Fruit fly (Drosophila melanogaster) ovary, adult (tissue): Measurements from ENCODE around the gene Mrm2.

Source experiments
- CG17801 ChIP-seq: fragments of 200-800 bp; optimal IDR thresholded peaks from 2 replicates; lab custom pipeline; 2019; ENCODE audit warnings: missing biosample characterization, mild to moderate bottlenecking, missing genetic modification characterization, moderate library complexity; ENCODE audit not compliant: partially characterized antibody

Gene Mrm2

dm6 chr3R:19860996-19861719 is at the start of gene Mrm2, which contains the start of gene Ire1:
Mrm2 (plus strand) TSS chr3R:19861610.
Ire1 (minus strand) TSS chr3R:19861291.
- peak; percentile 35 for TF ChIP-seq CG17801

dm6 chr3R:19812472-19812871 is 48.9 kb upstream of the Mrm2 start:
- TF ChIP-seq CG17801: no peak

- no peak for TF ChIP-seq CG17801
Observed at dm6 chr3R:19813217-19813616, 48.2 kb upstream of the Mrm2 start.

dm6 chr3R:19816758-19817157 is 44.7 kb upstream of the Mrm2 start:
- TF ChIP-seq CG17801: no peak

- TF ChIP-seq CG17801: no peak
Observed at dm6 chr3R:19820994-19821393, 40.4 kb upstream of the Mrm2 start.

- no peak for TF ChIP-seq CG17801
Observed at dm6 chr3R:19822138-19822537, 39.3 kb upstream of the Mrm2 start.

- no peak for TF ChIP-seq CG17801
Observed at dm6 chr3R:19824480-19824879, 36.9 kb upstream of the Mrm2 start.

dm6 chr3R:19826355-19826754 is 35.1 kb upstream of the Mrm2 start:
- no peak for TF ChIP-seq CG17801

- TF ChIP-seq CG17801: no peak
Observed at dm6 chr3R:19826806-19827328, 34.5 kb upstream of the Mrm2 start.

dm6 chr3R:19830973-19831372 is 30.4 kb upstream of the Mrm2 start:
- TF ChIP-seq CG17801: no peak

- TF ChIP-seq CG17801: no peak
Observed at dm6 chr3R:19833546-19833945, 27.9 kb upstream of the Mrm2 start.

dm6 chr3R:19833963-19834362 is 27.4 kb upstream of the Mrm2 start:
- TF ChIP-seq CG17801: no peak

- TF ChIP-seq CG17801: no peak
Observed at dm6 chr3R:19834982-19835381, 26.4 kb upstream of the Mrm2 start.

dm6 chr3R:19836687-19837086 is 24.7 kb upstream of the Mrm2 start, which contains the start of gene bnl:
bnl (minus strand) TSS chr3R:19836817.
- peak; percentile 62 for TF ChIP-seq CG17801

dm6 chr3R:19838925-19839601 is 22.3 kb upstream of the Mrm2 start:
- TF ChIP-seq CG17801: no peak

dm6 chr3R:19840545-19840944 is 20.9 kb upstream of the Mrm2 start, which contains the start of gene CG31459:
CG31459 (plus strand) TSS chr3R:19840845.
- TF ChIP-seq CG17801: no peak

dm6 chr3R:19843888-19844287 is 17.5 kb upstream of the Mrm2 start:
- no peak for TF ChIP-seq CG17801
